Worm (Caenorhabditis elegans): ENCODE results near the gene msp-65.
"Not testable (repeated sequence)": the region's sequence is repeated elsewhere in the genome, so short reads cannot be mapped to it uniquely, and the experiment has no call there.

Gene msp-65

DNA sequence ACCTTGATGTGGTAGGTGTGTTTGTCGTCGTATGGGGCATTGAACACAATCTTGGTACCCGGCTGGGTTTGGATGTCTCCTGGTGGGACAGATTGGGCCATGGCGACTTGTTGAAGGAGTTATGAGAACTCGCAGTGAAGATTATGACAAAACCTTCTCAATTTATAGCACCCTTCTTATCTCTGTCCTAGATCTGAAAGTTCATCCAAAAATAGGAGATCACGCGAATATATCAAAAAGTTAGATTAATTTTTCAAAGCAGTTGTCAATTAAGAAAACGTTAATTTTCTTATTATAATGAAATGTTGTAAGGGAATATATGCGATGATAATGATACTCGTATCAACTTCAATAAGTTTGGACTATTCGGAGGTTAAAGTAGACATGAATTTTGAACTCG is 21.1 kb upstream of the msp-65 start, which contains the start of gene msp-51:
msp-51 (minus strand) TSS at position 101 of the 400 bp plus-strand sequence.
- not testable (repeated sequence) for TF ChIP-seq hmg-1.1 (GFP tag; IDR thresholded peaks at IDR 0.05); F10B5.3 (tag; optimal IDR thresholded peaks at IDR 0.05); daf-12 (tag; optimal IDR thresholded peaks at IDR 0.05)

DNA sequence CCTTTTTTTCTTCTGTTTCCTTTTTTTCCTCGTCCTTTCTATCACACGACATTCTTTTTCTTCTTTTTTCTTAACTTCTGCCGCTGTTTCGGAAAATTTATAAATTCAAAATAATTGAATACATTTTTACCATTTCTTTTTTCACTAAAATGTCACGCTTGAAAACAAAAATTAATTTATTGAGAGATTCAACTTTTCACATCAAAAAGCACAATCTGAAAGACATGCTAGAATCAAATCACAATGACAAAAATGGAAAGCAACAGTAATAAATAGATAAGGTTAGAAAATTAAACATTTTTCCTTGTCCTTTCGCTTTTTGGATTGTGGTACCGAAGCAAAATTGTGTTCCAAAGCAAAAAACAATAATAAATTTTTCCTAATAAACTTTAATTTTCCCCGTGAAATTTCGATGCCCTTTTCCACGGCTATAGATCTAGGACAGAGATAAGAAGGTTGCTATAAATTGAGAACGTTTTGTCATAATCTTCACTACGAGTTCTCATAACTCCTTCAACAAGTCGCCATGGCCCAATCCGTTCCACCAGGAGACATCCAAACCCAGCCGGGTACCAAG is 18.8 kb upstream of the msp-65 start, which contains the start of the genes ZK354.6 and msp-113:
ZK354.6 (minus strand) TSS at position 101 of the 577 bp plus-strand sequence.
msp-113 (plus strand) TSS at position 527 of the 577 bp plus-strand sequence.
- TF ChIP-seq unc-62 (GFP tag; optimal IDR thresholded peaks at IDR 0.05 in 1 of 2) (peak in 1 of 2 experiments; percentile 27), unc-62 (tag; optimal IDR thresholded peaks at IDR 0.05) (no peak), ceh-28 (tag; optimal IDR thresholded peaks at IDR 0.05) (no peak)

DNA sequence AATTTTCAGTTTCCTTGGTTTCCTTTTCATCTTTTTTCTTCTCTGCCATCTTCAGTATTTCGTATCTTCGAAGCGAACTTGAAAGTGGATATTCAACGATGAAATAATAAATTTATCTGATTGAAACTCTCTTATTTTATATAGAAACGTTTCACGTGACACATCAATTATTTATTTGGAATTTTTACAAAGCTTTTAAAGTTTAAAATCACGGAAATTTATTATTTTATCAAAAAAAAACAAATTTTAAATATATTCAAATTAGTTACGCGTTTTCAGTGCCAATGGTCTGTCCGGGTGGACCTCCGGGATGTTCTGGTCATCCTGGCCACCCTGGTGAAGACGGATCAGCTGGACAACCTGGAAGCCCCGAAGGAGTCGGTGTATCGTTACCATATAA is 13.3 kb upstream of the msp-65 start, which contains the start of gene ZK354.7:
ZK354.7 (minus strand) TSS at position 101 of the 400 bp plus-strand sequence.
- no peak for TF ChIP-seq mep-1 (tag; optimal IDR thresholded peaks at IDR 0.05)
- TF ChIP-seq aha-1 (tag) = peak; percentile 13

DNA sequence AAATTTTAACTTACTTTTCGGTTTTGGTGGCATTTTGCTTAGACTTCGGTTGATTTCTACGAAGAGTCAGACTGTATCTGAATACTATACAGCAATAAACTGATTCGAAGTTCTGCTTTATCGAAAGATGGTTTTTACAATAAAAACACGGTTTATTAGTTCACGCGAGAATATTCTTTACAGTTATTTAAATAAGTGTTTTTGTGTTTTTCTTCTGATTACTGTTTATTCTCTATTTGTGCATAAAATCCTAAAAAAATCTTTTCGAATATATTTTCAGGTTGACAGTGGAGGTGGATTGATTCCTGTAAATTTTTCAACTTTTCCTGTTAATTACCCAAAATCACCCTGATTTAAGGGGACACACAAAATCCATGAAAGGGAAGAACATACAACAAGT is 10.3 kb upstream of the msp-65 start, which contains the start of gene ZK354.8:
ZK354.8 (minus strand) TSS at position 101 of the 400 bp plus-strand sequence.
- TF ChIP-seq fkh-10 (GFP tag; optimal IDR thresholded peaks at IDR 0.05) (no peak), F10B5.3 (tag; optimal IDR thresholded peaks at IDR 0.05) (no peak), daf-12 (tag; optimal IDR thresholded peaks at IDR 0.05) (no peak), R02D3.7 (tag; optimal IDR thresholded peaks at IDR 0.05) (no peak), arid-1 (GFP tag; conservative IDR thresholded peaks at IDR 0.05) (no peak), unc-39 (tag; optimal IDR thresholded peaks at IDR 0.05) (no peak), duxl-1 (tag; optimal IDR thresholded peaks at IDR 0.05; ENCODE audit: poor library complexity) (no peak), nhr-102 (tag; optimal IDR thresholded peaks at IDR 0.05) (no peak), spr-1 (tag; optimal IDR thresholded peaks at IDR 0.05) (no peak), unc-130 (GFP tag; optimal IDR thresholded peaks at IDR 0.05) (no peak), ZK546.5 (tag; optimal IDR thresholded peaks at IDR 0.05) (no peak), ztf-11 (tag; optimal IDR thresholded peaks at IDR 0.05) (no peak), vab-7 (GFP tag; IDR thresholded peaks at IDR 0.05) (no peak)

DNA sequence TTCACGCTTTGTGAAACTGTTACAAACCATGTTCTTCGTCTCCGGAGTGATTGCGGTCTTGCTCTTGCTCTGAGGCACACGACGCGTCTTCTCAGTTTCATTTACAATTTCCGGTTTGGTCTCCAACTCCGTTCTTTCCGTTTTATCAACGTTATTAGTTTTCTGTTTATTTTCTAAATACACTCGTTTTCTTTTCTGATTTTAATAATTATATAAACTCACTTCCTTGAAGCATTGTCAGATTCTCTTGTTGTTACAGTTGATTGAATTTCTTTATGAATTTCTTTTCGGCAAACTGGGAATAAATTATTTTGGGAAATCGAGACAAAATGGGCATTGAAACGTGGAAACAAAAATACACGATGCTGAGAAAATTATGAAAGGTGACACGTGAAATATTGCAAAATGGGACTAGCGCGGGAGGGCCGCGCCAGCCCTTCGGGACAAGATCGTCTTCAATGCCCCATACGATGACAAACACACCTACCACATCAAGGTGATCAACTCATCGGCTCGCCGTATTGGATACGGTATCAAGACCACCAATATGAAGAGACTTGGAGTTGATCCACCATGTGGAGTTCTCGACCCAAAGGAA is 8.2 kb upstream of the msp-65 start, which contains the start of the genes ZK354.9 and msp-58:
ZK354.9 (minus strand) TSS at position 101 of the 598 bp plus-strand sequence.
msp-58 (plus strand) TSS at position 548 of the 598 bp plus-strand sequence.
- not testable (repeated sequence) for TF ChIP-seq nhr-77, spr-1, zag-1 (tag; optimal IDR thresholded peaks at IDR 0.05)

DNA sequence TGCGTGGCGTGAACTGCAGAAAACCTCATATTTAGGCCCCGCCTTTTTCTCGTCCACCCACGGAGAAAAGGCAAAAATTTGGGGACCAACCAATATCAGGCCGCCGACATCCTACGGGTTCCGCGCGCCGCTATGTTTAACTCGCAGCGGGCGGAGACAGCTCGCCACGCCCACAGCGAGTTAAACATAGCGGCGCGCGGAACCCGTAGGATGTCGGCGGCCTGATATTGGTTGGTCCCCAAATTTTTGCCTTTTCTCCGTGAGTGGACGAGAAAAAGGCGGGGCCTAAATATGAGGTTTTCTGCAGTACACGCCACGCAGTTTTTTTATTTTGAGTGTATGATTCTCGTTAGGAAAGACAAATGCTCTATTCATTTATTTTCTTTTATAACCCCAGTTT is 7.2 kb upstream of the msp-65 start:
- 0 out of 2 replicates have a peak, but pooled peaks have one; percentile 79 for TF ChIP-seq snpc-1.2 (GFP tag; IDR thresholded peaks at IDR 0.05)

DNA sequence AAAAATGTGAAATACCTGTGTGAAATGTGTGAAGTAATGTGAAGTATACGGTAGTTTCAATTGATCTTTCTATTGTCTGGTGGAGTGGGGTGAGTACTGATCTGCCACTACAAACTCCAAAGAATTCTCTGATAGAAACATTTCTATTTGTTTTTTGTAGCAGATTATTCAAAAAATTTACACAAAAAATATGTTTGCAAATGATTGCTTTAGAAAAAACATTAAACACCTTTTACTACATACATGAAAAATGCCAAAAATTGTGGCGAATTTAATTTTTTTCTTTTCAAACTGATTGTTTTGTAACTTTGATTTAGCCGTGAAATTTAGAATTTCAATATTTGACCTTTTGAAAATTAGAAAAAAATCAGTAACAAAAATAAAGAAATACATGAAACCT is 6.6 kb upstream of the msp-65 start, which contains the start of gene ZK354.3:
ZK354.3 (plus strand) TSS at position 301 of the 400 bp plus-strand sequence.
- no peak for TF ChIP-seq nhr-76 (tag; optimal IDR thresholded peaks at IDR 0.05)
- TF ChIP-seq F26F4.8 (GFP tag; conservative IDR thresholded peaks at IDR 0.05) = no peak
- TF ChIP-seq snpc-1.2 (GFP tag; IDR thresholded peaks at IDR 0.05) = no peak
- no peak for TF ChIP-seq Y5F2A.4 (GFP tag; optimal IDR thresholded peaks at IDR 0.05)
- no peak for TF ChIP-seq ztf-7 (tag; optimal IDR thresholded peaks at IDR 0.05)
- no peak for TF ChIP-seq daf-16 (GFP tag; optimal IDR thresholded peaks at IDR 0.05)
- TF ChIP-seq daf-16 (tag; optimal IDR thresholded peaks at IDR 0.05) = no peak
- TF ChIP-seq spr-3 (GFP tag; optimal IDR thresholded peaks at IDR 0.05) = no peak
- TF ChIP-seq php-3 (GFP tag; IDR thresholded peaks at IDR 0.05) = no peak
- no peak for TF ChIP-seq ztf-11 (tag; optimal IDR thresholded peaks at IDR 0.05)
- TF ChIP-seq mdt-29 (GFP tag; IDR thresholded peaks at IDR 0.05) = no peak
- TF ChIP-seq pqm-1 (tag; optimal IDR thresholded peaks at IDR 0.05) = no peak
- TF ChIP-seq lin-15B (tag; optimal IDR thresholded peaks at IDR 0.05) = no peak
- TF ChIP-seq snpc-4 (tag; optimal IDR thresholded peaks at IDR 0.05) = no peak
- no peak for TF ChIP-seq ceh-62 (tag; optimal IDR thresholded peaks at IDR 0.05)

Measured in whole organism, L4 larva.